Worm (Caenorhabditis elegans) whole organism, L4 larva: ENCODE measurements around the gene hrg-6.

ENCODE experiments used
- D1046.2 ChIP-seq: fragments of 200-800 bp; sonication (Bioruptor generic); IDR thresholded peaks from 2 replicates; pipeline ENCODE4 v1.3.6; 2022; ENCODE audit warnings: missing genetic modification characterization, missing compliant biosample characterization
- F37D6.2 ChIP-seq: sonication (generic microtip); optimal IDR thresholded peaks from 2 replicates; lab custom pipeline; 2016; ENCODE audit warnings: mild to moderate bottlenecking, missing genetic modification characterization, missing compliant biosample characterization
- R02D3.7 ChIP-seq: fragments of 150-350 bp; sonication (generic microtip); optimal IDR thresholded peaks from 3 replicates; lab custom pipeline; 2014; ENCODE audit warnings: missing biosample characterization, missing genetic modification characterization
- T20F7.1 ChIP-seq: fragments of 200-800 bp; sonication (Bioruptor generic); optimal IDR thresholded peaks from 2 replicates; lab custom pipeline; 2018; ENCODE audit warnings: mild to moderate bottlenecking, missing genetic modification characterization, missing compliant biosample characterization
- ZK337.2 ChIP-seq: fragments of 200-800 bp; sonication (Bioruptor generic); IDR thresholded peaks from 2 replicates; pipeline ENCODE4 v1.3.6; 2022; ENCODE audit warnings: missing genetic modification reagents, missing genetic modification characterization, missing compliant biosample characterization
- aha-1 ChIP-seq: fragments of 150-350 bp; peaks from one replicate; lab custom pipeline; 2014; ENCODE audit warnings: missing biosample characterization, missing genetic modification characterization
- arid-1 ChIP-seq: fragments of 200-800 bp; sonication (Bioruptor generic); conservative IDR thresholded peaks from 2 replicates; pipeline ENCODE4 v1.3.6; 2022; ENCODE audit warnings: missing genetic modification reagents, missing genetic modification characterization, missing compliant biosample characterization
- ceh-20 ChIP-seq: fragments of 200-800 bp; sonication (Bioruptor generic); IDR thresholded peaks from 2 replicates; pipeline ENCODE4 v1.3.6; 2022; ENCODE audit warnings: missing genetic modification reagents, missing genetic modification characterization, missing compliant biosample characterization
- ceh-28 ChIP-seq: fragments of 150-350 bp; optimal IDR thresholded peaks from 2 replicates; lab custom pipeline; 2014; ENCODE audit warnings: missing biosample characterization, missing genetic modification reagents, missing genetic modification characterization
- ceh-44 ChIP-seq: fragments of 200-800 bp; sonication (Bioruptor generic); IDR thresholded peaks from 2 replicates; pipeline ENCODE4 v1.3.6; 2022; ENCODE audit warnings: missing genetic modification reagents, missing genetic modification characterization, missing compliant biosample characterization
- ceh-62 ChIP-seq: sonication (generic microtip); optimal IDR thresholded peaks from 2 replicates; lab custom pipeline; 2017; ENCODE audit warnings: missing biosample characterization, missing genetic modification characterization
- ctbp-1 ChIP-seq: fragments of 200-800 bp; sonication (Bioruptor generic); IDR thresholded peaks from 2 replicates; pipeline ENCODE4 v1.3.6; 2022; ENCODE audit warnings: missing genetic modification reagents, missing genetic modification characterization, missing compliant biosample characterization
- daf-12 ChIP-seq: fragments of 150-350 bp; optimal IDR thresholded peaks from 2 replicates; lab custom pipeline; 2014; ENCODE audit warnings: missing biosample characterization, missing genetic modification reagents, missing genetic modification characterization
- daf-16 ChIP-seq, 3 experiments: sonication (generic microtip); optimal IDR thresholded peaks; 2 replicates each; lab custom pipeline; 2016 to 2017; ENCODE audit warnings: missing genetic modification characterization in 3 of 3, missing genetic modification reagents in 3 of 3, mild to moderate bottlenecking in 2 of 3, missing compliant biosample characterization in 2 of 3, missing biosample characterization in 1 of 3, moderate library complexity in 1 of 3
- dmd-9 ChIP-seq: fragments of 200-800 bp; sonication (Bioruptor generic); IDR thresholded peaks from 2 replicates; pipeline ENCODE4 v1.3.6; 2022; ENCODE audit warnings: missing genetic modification reagents, missing genetic modification characterization, missing compliant biosample characterization
- dve-1 ChIP-seq: sonication (generic microtip); optimal IDR thresholded peaks from 2 replicates; lab custom pipeline; 2017; ENCODE audit warnings: antibody characterized with exemption, mild to moderate bottlenecking, missing genetic modification characterization, missing compliant biosample characterization; ENCODE audit not compliant: insufficient read depth
- hlh-30 ChIP-seq: sonication (generic microtip); optimal IDR thresholded peaks from 2 replicates; lab custom pipeline; 2017; ENCODE audit warnings: antibody characterized with exemption, mild to moderate bottlenecking, missing genetic modification characterization, missing compliant biosample characterization; ENCODE audit not compliant: insufficient read depth
- lin-1 ChIP-seq: fragments of 200-800 bp; sonication (Bioruptor generic); IDR thresholded peaks from 2 replicates; pipeline ENCODE4 v1.3.6; 2022; ENCODE audit warnings: missing genetic modification reagents, missing genetic modification characterization, missing compliant biosample characterization
- lin-39 ChIP-seq: fragments of 150-350 bp; optimal IDR thresholded peaks from 2 replicates; lab custom pipeline; 2014; ENCODE audit warnings: missing biosample characterization, missing genetic modification reagents, missing genetic modification characterization
- lir-3 ChIP-seq: sonication (generic microtip); optimal IDR thresholded peaks from 2 replicates; lab custom pipeline; 2016; ENCODE audit warnings: mild to moderate bottlenecking, missing genetic modification characterization, missing compliant biosample characterization
- lsy-2 ChIP-seq, 2 experiments: fragments of 150-350 bp in 1 of 2; sonication (generic microtip) in 1 of 2; optimal IDR thresholded peaks; 2 replicates each; lab custom pipeline; 2014 to 2017; ENCODE audit warnings: missing biosample characterization in 2 of 2, missing genetic modification characterization in 2 of 2
- madf-9 ChIP-seq: fragments of 200-800 bp; sonication (Bioruptor generic); conservative IDR thresholded peaks from 2 replicates; pipeline ENCODE4 v1.3.6; 2022; ENCODE audit warnings: missing genetic modification reagents, missing genetic modification characterization, missing compliant biosample characterization
- mdl-1 ChIP-seq, 2 experiments: fragments of 150-350 bp in 1 of 2; sonication (generic microtip) in 1 of 2; optimal IDR thresholded peaks; 2 replicates each; lab custom pipeline; 2014 to 2017; ENCODE audit warnings: missing biosample characterization in 2 of 2, missing genetic modification characterization in 2 of 2
- mdt-29 ChIP-seq: fragments of 200-800 bp; sonication (Bioruptor generic); IDR thresholded peaks from 2 replicates; pipeline ENCODE4 v1.3.6; 2022; ENCODE audit warnings: missing genetic modification reagents, missing genetic modification characterization, missing compliant biosample characterization
- mes-2 ChIP-seq: sonication (generic microtip); optimal IDR thresholded peaks from 2 replicates; lab custom pipeline; 2016; ENCODE audit warnings: missing genotype, mild to moderate bottlenecking, missing genetic modification characterization, missing compliant biosample characterization; ENCODE audit not compliant: poor library complexity, severe bottlenecking
- mxl-3 ChIP-seq: fragments of 200-800 bp; sonication (Bioruptor generic); optimal IDR thresholded peaks from 2 replicates; lab custom pipeline; 2018; ENCODE audit warnings: mild to moderate bottlenecking, missing genetic modification characterization, missing compliant biosample characterization
- nhr-237 ChIP-seq: sonication (generic microtip); optimal IDR thresholded peaks from 2 replicates; lab custom pipeline; 2017; ENCODE audit warnings: missing biosample characterization, missing genetic modification characterization
- nhr-28 ChIP-seq: fragments of 150-350 bp; optimal IDR thresholded peaks from 2 replicates; lab custom pipeline; 2014; ENCODE audit warnings: missing biosample characterization, missing genetic modification characterization
- nhr-6 ChIP-seq: fragments of 150-350 bp; optimal IDR thresholded peaks from 2 replicates; lab custom pipeline; 2014; ENCODE audit warnings: missing biosample characterization, missing genetic modification characterization
- nhr-76 ChIP-seq: fragments of 150-350 bp; optimal IDR thresholded peaks from 2 replicates; lab custom pipeline; 2014; ENCODE audit warnings: missing biosample characterization, missing genetic modification characterization
- nhr-77 ChIP-seq: fragments of 150-350 bp; optimal IDR thresholded peaks from 2 replicates; lab custom pipeline; 2014; ENCODE audit warnings: missing biosample characterization, missing genetic modification characterization
- php-3 ChIP-seq: fragments of 200-800 bp; sonication (Bioruptor generic); IDR thresholded peaks from 2 replicates; pipeline ENCODE4 v1.3.6; 2022; ENCODE audit warnings: missing genetic modification reagents, missing genetic modification characterization, missing compliant biosample characterization
- pqm-1 ChIP-seq: sonication (generic microtip); optimal IDR thresholded peaks from 2 replicates; lab custom pipeline; 2017; ENCODE audit warnings: missing biosample characterization, missing genetic modification characterization
- rbr-2 ChIP-seq: sonication (generic microtip); optimal IDR thresholded peaks from 2 replicates; lab custom pipeline; 2016; ENCODE audit warnings: missing genotype, missing genetic modification characterization, missing compliant biosample characterization
- saeg-2 ChIP-seq: fragments of 200-800 bp; sonication (Bioruptor generic); IDR thresholded peaks from 2 replicates; pipeline ENCODE4 v1.3.6; 2022; ENCODE audit warnings: missing genetic modification reagents, missing genetic modification characterization, missing compliant biosample characterization
- tra-1 ChIP-seq: fragments of 200-800 bp; sonication (Bioruptor generic); IDR thresholded peaks from 2 replicates; pipeline ENCODE4 v1.3.6; 2022; ENCODE audit warnings: missing genetic modification reagents, missing genetic modification characterization, missing compliant biosample characterization
- unc-62 ChIP-seq, 3 experiments: fragments of 150-350 bp in 1 of 3; sonication (generic microtip); optimal IDR thresholded peaks in 2 of 3; peaks in 1 of 3; 1 replicate in 1 of 3; 2 replicates in 2 of 3; lab custom pipeline; 2014 to 2017; ENCODE audit warnings: missing biosample characterization in 3 of 3, missing genetic modification characterization in 3 of 3, missing genetic modification reagents in 3 of 3, missing genotype in 1 of 3
- zfp-2 ChIP-seq: sonication (generic microtip); optimal IDR thresholded peaks from 2 replicates; lab custom pipeline; 2016; ENCODE audit warnings: mild to moderate bottlenecking, missing genetic modification characterization, missing compliant biosample characterization
- zfp-3 ChIP-seq: fragments of 200-800 bp; sonication (Bioruptor generic); conservative IDR thresholded peaks from 2 replicates; pipeline ENCODE4 v1.3.6; 2022; ENCODE audit warnings: missing genetic modification reagents, missing genetic modification characterization, missing compliant biosample characterization
- zip-2 ChIP-seq: fragments of 150-350 bp; optimal IDR thresholded peaks from 2 replicates; lab custom pipeline; 2014; ENCODE audit warnings: missing biosample characterization, missing genetic modification characterization

Gene hrg-6

ce11 chrIV:11021512-11022268 is 10.7 kb upstream of the hrg-6 start, which contains the start of gene mogs-1 (continued):
- no peak for TF ChIP-seq pqm-1 (tag; lab: Kevin White, UChicago)
- no peak for TF ChIP-seq T20F7.1 (GFP tag; lab: Kevin White, UChicago)
- 0 out of 2 replicates have a peak, but pooled peaks have one; percentile 53 for TF ChIP-seq mdt-29 (GFP tag; lab: Robert Waterston, UW)
- TF ChIP-seq lin-39 (tag; lab: Kevin White, UChicago): no peak
- TF ChIP-seq ceh-62 (tag; lab: Kevin White, UChicago): no peak
- no peak for TF ChIP-seq daf-12 (tag; lab: Kevin White, UChicago)
- TF ChIP-seq ceh-28 (tag; lab: Kevin White, UChicago): no peak
- TF ChIP-seq ctbp-1 (GFP tag; lab: Robert Waterston, UW): peak; percentile 38; the same call in 1 of the 2 replicates
- TF ChIP-seq ZK337.2 (GFP tag; lab: Robert Waterston, UW): no peak
- TF ChIP-seq mdl-1 (tag; optimal IDR thresholded peaks at IDR 0.05; lab: Kevin White, UChicago): peak in 1 of 2 experiments; percentile 87
- no peak for TF ChIP-seq madf-9 (GFP tag; lab: Robert Waterston, UW)
- TF ChIP-seq mes-2 (tag; lab: Kevin White, UChicago): peak; percentile 23
- TF ChIP-seq aha-1: peak; percentile 70
- 0 out of 2 replicates have a peak, but pooled peaks have one; percentile 31 for TF ChIP-seq zfp-3 (GFP tag; lab: Robert Waterston, UW)
- TF ChIP-seq unc-62 (GFP tag; optimal IDR thresholded peaks at IDR 0.05 in 1 of 2; lab: Kevin White, UChicago): no peak
- TF ChIP-seq unc-62 (tag; optimal IDR thresholded peaks at IDR 0.05; lab: Kevin White, UChicago): no peak
- TF ChIP-seq saeg-2 (GFP tag; lab: Robert Waterston, UW): no peak
- no peak for TF ChIP-seq lsy-2 (tag; optimal IDR thresholded peaks at IDR 0.05; lab: Kevin White, UChicago)
- TF ChIP-seq nhr-237: no peak
- no peak for TF ChIP-seq arid-1 (GFP tag; lab: Robert Waterston, UW)
- no peak for TF ChIP-seq D1046.2 (GFP tag; lab: Robert Waterston, UW)
- TF ChIP-seq nhr-76 (tag; lab: Kevin White, UChicago): no peak
- peak; percentile 80 for TF ChIP-seq hlh-30 (tag; lab: Kevin White, UChicago)
- TF ChIP-seq ceh-44 (GFP tag; lab: Robert Waterston, UW): no peak
- TF ChIP-seq zip-2 (tag; lab: Kevin White, UChicago): no peak
- no peak for TF ChIP-seq dmd-9 (GFP tag; lab: Robert Waterston, UW)
- no peak for TF ChIP-seq lin-1 (GFP tag; lab: Robert Waterston, UW)
- TF ChIP-seq mxl-3: peak; percentile 81
- no peak for TF ChIP-seq rbr-2 (tag; lab: Kevin White, UChicago)
- TF ChIP-seq dve-1: peak; percentile 69
- no peak for TF ChIP-seq R02D3.7
- TF ChIP-seq tra-1 (GFP tag; lab: Robert Waterston, UW): 0 out of 2 replicates have a peak, but pooled peaks have one; percentile 5
- no peak for TF ChIP-seq lir-3 (tag; lab: Kevin White, UChicago)
- no peak for TF ChIP-seq F37D6.2 (tag; lab: Kevin White, UChicago)
- 0 out of 2 replicates have a peak, but pooled peaks have one; percentile 35 for TF ChIP-seq ceh-20 (GFP tag; lab: Robert Waterston, UW)
- TF ChIP-seq nhr-77 (tag; lab: Kevin White, UChicago): peak; percentile 1
- TF ChIP-seq zfp-2 (tag; lab: Kevin White, UChicago): no peak
- TF ChIP-seq nhr-28 (tag; lab: Kevin White, UChicago): peak; percentile 66

DNA sequence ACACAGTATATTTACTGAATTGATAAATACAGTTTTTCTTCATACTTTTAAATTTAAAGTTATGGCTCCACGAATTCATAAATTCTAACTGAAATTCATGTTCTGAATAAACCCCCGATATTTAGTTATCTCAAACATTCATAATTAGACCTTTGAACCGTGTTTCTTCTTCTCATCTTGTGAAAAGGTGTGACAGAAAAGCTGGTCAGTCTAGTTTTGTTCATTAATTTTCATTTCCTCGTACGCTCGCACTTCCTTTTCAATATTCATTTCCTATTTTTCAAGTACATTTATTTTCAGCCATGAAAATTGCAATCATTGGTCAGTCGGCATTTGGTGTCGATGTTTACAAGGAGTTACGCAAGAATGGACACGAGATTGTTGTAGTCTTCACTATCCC is 10.1 kb upstream of the hrg-6 start, which contains the start of gene alh-3:
TSS of gene alh-3 (plus strand) at position 301 of the 400 bp plus-strand sequence.
- TF ChIP-seq php-3 (GFP tag; lab: Robert Waterston, UW) (no peak), daf-16 (GFP tag; optimal IDR thresholded peaks at IDR 0.05; lab: Kevin White, UChicago) (no peak), daf-16 (tag; optimal IDR thresholded peaks at IDR 0.05; lab: Kevin White, UChicago) (no peak), zfp-2 (tag; lab: Kevin White, UChicago) (no peak), nhr-6 (tag; lab: Kevin White, UChicago) (no peak)
